Worm (Caenorhabditis elegans): ENCODE data around the gene fbxa-112.

DNA sequence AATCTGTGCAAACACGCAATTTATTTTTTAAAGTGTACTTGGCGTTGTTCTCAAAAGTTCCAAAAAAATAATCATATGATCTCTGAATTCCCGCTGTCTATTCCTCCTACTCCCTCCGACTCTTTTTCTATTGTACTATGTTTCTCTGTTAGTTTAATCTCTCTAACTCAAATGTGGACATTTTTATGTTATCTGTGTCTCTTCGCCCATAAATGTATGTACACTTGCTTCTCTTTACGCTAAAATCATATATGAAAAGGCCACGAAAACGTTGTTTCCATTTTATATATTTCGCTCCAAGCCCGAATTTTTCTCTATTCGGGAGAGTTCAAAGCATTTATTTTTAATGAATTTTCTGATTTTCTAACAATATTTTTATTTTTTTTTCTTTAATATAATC is 37.0 kb downstream of the fbxa-112 start:
- no peak for TF ChIP-seq dao-5 (tag; optimal IDR thresholded peaks at IDR 0.05)
- TF ChIP-seq him-1 (tag; optimal IDR thresholded peaks at IDR 0.05): no peak

All from whole organism, L4/young adult.